Worm (Caenorhabditis elegans): Measurements from ENCODE around the gene grd-5.

The grd-5 gene

DNA sequence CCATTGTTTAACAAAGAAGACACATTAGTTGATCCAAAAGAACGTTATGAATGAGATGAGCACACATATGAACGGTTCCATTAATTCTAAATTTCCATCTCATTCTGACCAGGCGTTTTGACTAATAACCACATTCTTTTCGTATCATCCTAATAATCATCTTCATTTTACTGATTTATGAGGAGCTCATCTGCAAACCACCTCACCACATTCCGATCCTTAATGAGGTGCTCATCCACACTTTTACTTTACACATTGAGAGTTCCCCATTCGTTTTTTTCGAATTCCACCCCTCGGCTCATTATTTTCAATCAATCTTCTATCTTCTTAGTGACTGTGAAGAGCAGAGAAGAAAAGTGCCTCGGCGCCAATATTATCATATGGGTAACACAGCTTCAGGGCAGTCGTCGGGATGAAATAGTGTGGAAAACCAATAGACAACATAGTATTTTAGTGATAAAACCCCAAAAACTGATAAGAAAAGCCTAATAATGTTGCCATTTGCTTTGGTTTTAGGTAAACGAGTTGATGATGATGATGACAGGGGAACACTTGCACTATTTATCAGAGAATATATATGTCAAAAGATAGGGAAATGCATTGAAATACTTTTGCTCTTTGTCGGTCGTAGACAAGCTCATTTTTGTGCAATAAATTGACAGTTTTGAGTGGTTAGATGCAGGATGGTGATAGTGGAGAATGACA is 32.3 kb downstream of the grd-5 start:
- TF ChIP-seq ceh-14 (tag; optimal IDR thresholded peaks at IDR 0.05) (no peak), elt-2 (tag; optimal IDR thresholded peaks at IDR 0.05) (peak; percentile 98), pat-9 (tag; optimal IDR thresholded peaks at IDR 0.05) (no peak), hlh-30 (tag; optimal IDR thresholded peaks at IDR 0.05; ENCODE audit: insufficient read depth) (no peak), unc-86 (tag; optimal IDR thresholded peaks at IDR 0.05) (no peak), elt-4 (tag; optimal IDR thresholded peaks at IDR 0.05) (no peak), dve-1 (tag; optimal IDR thresholded peaks at IDR 0.05) (peak; percentile 18), ceh-9 (tag; optimal IDR thresholded peaks at IDR 0.05) (no peak), Y22D7AL.16 (tag; optimal IDR thresholded peaks at IDR 0.05) (no peak), T23F11.4 (GFP tag; optimal IDR thresholded peaks at IDR 0.05) (no peak), ceh-6 (GFP tag; optimal IDR thresholded peaks at IDR 0.05) (no peak), fkh-10 (GFP tag; optimal IDR thresholded peaks at IDR 0.05) (no peak), zip-5 (tag; optimal IDR thresholded peaks at IDR 0.05) (no peak), ceh-34 (tag; optimal IDR thresholded peaks at IDR 0.05) (no peak), C38D4.7 (GFP tag; optimal IDR thresholded peaks at IDR 0.05) (no peak), ceh-45 (GFP tag; IDR thresholded peaks at IDR 0.05) (no peak), ceh-19 (GFP tag; optimal IDR thresholded peaks at IDR 0.05) (no peak), gmeb-2 (tag; optimal IDR thresholded peaks at IDR 0.05) (no peak)

DNA sequence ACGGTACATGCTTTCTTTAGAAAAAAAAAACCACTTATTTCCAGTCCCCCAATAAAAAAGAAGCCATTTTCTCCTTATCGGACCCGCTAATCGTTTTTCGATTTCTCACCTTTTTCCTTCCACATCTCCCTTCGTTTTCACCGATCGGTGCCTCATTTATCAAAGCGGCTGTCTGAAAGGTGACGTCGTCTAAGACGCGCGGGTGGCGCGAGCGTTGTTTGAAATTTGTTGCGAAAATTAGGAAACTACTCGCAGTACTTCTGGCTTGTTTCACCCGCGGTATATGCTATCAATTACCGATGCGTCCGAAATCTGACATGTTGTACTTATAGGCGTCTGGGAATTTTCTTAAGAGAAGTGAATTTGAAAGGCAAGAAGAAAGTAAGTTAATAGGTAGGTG is 33.3 kb downstream of the grd-5 start:
- TF ChIP-seq lin-11 (tag; optimal IDR thresholded peaks at IDR 0.05) (no peak), sox-4 (tag; optimal IDR thresholded peaks at IDR 0.05) (no peak), hlh-6 (tag; optimal IDR thresholded peaks at IDR 0.05) (no peak), syd-9 (tag; optimal IDR thresholded peaks at IDR 0.05) (no peak), lim-6 (tag; optimal IDR thresholded peaks at IDR 0.05) (no peak), K09A11.1 (tag; optimal IDR thresholded peaks at IDR 0.05; ENCODE audit: insufficient read depth) (no peak), Y22D7AL.16 (tag; optimal IDR thresholded peaks at IDR 0.05) (no peak), pqm-1 (tag; optimal IDR thresholded peaks at IDR 0.05) (no peak), pros-1 (tag; optimal IDR thresholded peaks at IDR 0.05) (no peak), ceh-18 (tag; optimal IDR thresholded peaks at IDR 0.05) (no peak)

ce11 chrV:8653080-8653821 is 34.4 kb downstream of the grd-5 start:
- TF ChIP-seq ceh-6 (GFP tag; optimal IDR thresholded peaks at IDR 0.05) (no peak), unc-55 (GFP tag; optimal IDR thresholded peaks at IDR 0.05) (peak; percentile 14)

ce11 chrV:8654460-8655419 is 35.9 kb downstream of the grd-5 start:
- TF ChIP-seq lim-6 (tag; optimal IDR thresholded peaks at IDR 0.05) (no peak), madf-2 (tag; optimal IDR thresholded peaks at IDR 0.05) (no peak), ceh-48 (tag; optimal IDR thresholded peaks at IDR 0.05) (no peak), pqm-1 (tag; optimal IDR thresholded peaks at IDR 0.05) (no peak), unc-55 (GFP tag; optimal IDR thresholded peaks at IDR 0.05) (peak; percentile 16), pha-4 (tag; optimal IDR thresholded peaks at IDR 0.05) (no peak), fkh-6 (tag; optimal IDR thresholded peaks at IDR 0.05) (no peak), ceh-6 (GFP tag; optimal IDR thresholded peaks at IDR 0.05) (no peak)
